Worm (Caenorhabditis elegans): ENCODE measurements around the gene str-94.

The str-94 gene

DNA sequence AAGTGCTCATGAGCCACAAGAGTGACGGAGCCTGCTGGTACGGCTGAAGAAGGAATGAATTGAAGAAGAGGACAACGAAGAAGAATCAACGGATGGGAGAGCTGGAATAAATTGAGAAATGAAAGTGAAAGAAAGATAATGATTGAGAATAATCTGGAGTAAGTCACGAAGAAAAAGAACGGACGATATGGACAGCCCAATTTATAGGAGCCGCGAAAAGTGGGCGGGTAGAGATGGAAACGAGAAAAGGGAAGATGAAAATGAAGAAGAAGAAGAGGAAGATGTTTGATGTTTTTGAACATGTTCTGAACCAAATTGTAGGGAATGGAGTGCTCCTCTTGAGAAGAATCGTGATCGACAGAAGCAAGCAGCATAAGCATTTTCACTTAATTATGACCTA, 17.3 kb upstream of the str-94 start, which contains the start of gene slc-17.7:
TSS of gene slc-17.7 (minus strand) at position 101 of the 400 bp plus-strand sequence.
- TF ChIP-seq him-1 (tag; optimal IDR thresholded peaks at IDR 0.05): no peak
- no peak for TF ChIP-seq dao-5 (tag; optimal IDR thresholded peaks at IDR 0.05)
- TF ChIP-seq W03F9.2 (tag; optimal IDR thresholded peaks at IDR 0.05): no peak

DNA sequence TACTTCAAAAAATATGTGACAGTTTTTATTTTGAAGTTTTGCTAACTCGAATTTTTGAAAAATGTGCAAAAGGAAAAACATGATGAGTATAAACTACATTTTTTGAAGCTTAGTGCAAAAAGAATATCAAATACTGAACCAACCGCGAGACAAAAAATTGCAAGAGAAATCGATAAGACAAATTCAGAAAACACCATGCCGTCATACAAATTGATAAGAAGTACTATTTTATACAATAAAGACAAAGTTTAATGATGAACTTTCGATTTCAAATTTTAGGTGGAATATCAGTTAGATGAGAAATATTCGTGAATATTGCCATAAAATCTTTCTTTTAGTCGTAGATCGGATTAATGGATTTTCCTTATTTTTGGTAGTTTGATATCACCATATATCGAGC, 13.6 kb upstream of the str-94 start:
- TF ChIP-seq W03F9.2 (tag; optimal IDR thresholded peaks at IDR 0.05): no peak
- TF ChIP-seq him-1 (tag; optimal IDR thresholded peaks at IDR 0.05): no peak
- no peak for TF ChIP-seq dao-5 (tag; optimal IDR thresholded peaks at IDR 0.05)

DNA sequence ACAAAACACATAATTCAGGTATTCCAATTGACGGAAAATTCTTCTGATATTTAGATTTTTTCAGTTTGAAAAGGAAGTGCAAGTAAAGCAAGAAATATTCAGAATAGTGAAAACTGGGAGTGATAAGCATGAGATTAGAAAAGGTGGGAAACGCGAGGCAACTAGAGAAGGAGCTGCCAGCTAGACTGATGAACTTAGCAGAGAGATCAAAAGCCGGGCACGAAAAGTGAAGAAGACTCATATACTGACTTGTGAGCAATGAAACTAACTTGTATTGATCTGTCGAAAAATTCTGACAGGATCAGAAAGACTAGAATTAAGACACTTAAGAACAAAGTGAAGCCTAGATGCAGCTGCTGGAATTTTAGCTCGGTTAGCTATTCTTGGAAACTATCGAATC, 12.4 kb upstream of the str-94 start, which contains the start of gene nhr-36:
TSS of gene nhr-36 (minus strand) at position 101 of the 400 bp plus-strand sequence.
- TF ChIP-seq dao-5 (tag; optimal IDR thresholded peaks at IDR 0.05): no peak
- no peak for TF ChIP-seq W03F9.2 (tag; optimal IDR thresholded peaks at IDR 0.05)
- TF ChIP-seq him-1 (tag; optimal IDR thresholded peaks at IDR 0.05): no peak

DNA sequence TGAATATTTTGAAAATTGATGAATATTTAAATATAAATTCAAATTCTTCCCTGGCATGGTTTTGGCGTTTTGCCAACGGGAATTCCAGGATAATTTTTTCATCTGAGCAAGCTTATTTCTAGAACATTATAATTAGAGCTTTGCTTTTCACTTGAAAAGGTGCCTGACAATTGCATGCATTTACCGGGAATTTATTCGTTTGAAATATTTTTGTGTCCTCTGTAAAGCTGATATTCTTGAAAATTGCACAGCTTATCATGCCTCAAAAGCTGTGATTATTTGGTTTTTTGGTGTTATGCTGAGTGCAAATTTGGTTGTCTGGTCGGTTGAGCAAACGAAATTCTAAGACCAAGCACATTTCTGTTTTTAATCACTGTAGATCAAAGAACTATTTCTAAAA, 11.3 kb upstream of the str-94 start:
- no peak for TF ChIP-seq W03F9.2 (tag; optimal IDR thresholded peaks at IDR 0.05)
- no peak for TF ChIP-seq dao-5 (tag; optimal IDR thresholded peaks at IDR 0.05)
- no peak for TF ChIP-seq him-1 (tag; optimal IDR thresholded peaks at IDR 0.05)

DNA sequence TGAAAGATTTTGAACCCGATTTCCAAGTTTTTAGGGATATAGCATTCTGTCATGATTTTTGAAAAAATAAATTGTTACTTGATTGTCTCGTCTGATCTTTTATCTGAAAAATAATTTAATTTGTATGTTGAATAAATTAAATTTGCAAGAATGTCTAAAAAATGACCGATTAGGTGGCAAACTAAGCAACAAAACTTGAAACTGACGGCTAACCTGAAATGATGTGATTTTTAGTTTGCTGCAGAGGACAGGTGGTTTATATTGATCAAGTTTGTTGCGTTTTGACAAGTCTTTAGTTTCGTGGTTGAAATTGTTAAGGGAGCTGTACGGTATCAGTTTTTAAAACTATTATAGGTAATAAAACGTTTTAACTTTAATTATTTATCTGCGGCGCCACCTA, 8.4 kb upstream of the str-94 start, which contains the start of gene F07C3.16:
TSS of gene F07C3.16 (minus strand) at position 101 of the 400 bp plus-strand sequence.
- TF ChIP-seq W03F9.2 (tag; optimal IDR thresholded peaks at IDR 0.05) (no peak), him-1 (tag; optimal IDR thresholded peaks at IDR 0.05) (no peak), dao-5 (tag; optimal IDR thresholded peaks at IDR 0.05) (no peak)

DNA sequence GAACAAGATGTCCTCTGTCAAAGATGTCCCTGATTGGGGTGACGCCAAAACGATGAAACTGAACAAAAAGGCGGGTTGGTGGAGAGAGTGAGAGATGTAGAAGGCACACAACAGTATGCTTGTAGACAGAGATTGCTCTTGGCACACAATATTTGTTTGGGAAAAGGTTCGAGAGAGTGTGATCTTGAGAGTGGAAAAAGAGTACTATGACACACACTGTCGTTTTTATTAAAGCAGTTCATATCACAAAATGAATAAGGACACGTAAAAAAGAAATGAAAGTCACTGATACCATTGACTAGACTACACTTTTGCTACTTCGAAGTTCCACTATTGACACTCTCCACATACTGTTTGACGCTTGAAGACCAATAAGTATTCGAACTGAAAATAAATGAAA, 6.4 kb upstream of the str-94 start:
- TF ChIP-seq dao-5 (tag; optimal IDR thresholded peaks at IDR 0.05) (no peak), him-1 (tag; optimal IDR thresholded peaks at IDR 0.05) (no peak), W03F9.2 (tag; optimal IDR thresholded peaks at IDR 0.05) (no peak)

DNA sequence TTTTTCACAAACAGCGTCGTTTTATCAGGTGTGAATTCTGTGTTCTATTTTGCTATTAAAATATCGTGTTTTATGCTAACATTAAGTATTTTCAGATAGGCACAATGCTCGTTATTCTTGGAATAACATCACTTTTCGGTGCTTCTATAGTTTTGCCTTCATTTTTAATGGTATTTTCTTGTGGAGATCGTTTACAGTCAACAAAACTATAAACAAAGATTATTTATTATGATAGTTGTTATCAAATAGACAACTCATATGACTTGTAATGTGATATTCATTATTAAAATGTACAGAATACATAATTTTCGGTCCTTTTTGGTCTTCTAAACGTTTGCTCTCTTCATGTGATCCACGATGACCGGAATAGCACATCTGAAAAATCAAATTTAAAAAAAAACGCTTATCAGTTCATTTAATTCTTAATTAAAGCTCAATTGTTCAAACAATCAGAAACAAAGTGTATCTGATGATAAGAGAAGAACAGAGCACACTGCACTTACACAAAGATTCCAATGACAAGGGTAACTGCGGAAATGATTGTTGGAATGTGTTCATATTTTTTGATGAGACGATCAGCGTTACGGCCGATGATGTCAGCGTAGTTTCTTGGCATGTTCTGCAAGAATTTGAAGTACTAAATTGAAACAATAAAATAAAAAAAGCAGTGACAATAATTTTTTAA, 5.0 kb upstream of the str-94 start, which contains the start of gene F07C3.9:
TSS of gene F07C3.9 (minus strand) at position 635 of the 685 bp plus-strand sequence.
- TF ChIP-seq him-1 (tag; optimal IDR thresholded peaks at IDR 0.05): no peak
- no peak for TF ChIP-seq W03F9.2 (tag; optimal IDR thresholded peaks at IDR 0.05)
- TF ChIP-seq dao-5 (tag; optimal IDR thresholded peaks at IDR 0.05): no peak

DNA sequence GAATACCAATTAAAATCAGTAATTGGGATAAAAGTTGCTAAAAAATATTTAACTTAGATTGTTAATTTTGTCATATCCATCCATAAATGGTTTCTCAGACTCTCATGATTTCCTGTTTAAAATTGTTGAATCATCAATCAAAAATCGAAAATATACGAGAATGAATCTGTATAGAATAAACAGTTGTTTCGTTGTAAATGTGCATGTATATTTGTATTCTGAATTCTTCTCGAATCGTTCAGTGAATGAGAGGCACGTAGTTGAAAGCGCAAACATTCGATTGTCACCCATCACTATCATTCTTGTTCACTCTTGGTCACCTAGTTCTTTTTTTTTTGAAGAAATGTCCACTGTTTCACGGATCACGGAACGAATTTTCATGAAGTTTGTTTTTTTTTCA, 826 bp upstream of the str-94 start, which contains the start of gene ptd-2:
TSS of gene ptd-2 (plus strand) at position 301 of the 400 bp plus-strand sequence.
- TF ChIP-seq dao-5 (tag; optimal IDR thresholded peaks at IDR 0.05) (no peak), W03F9.2 (tag; optimal IDR thresholded peaks at IDR 0.05) (no peak), him-1 (tag; optimal IDR thresholded peaks at IDR 0.05) (no peak)

DNA sequence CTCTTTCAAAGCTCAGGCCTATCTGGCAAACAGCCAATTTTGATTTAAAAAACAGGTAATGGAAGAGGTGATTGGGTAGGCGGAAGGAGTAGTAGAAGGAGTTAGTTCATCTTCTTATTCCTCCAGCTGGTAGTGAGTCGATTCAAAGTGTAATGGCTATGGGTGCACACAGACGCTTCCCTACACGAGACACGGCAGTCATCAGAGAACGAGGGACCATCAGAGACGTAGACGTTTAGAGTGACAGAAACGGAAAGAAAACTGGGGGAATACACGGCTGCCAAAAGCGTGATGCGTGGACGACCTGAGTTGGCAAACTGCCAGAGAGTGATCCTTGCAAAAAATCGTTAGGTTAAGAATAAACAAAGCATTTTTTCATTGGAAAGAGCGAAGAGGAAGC, 1.7 kb downstream of the str-94 start:
- no peak for TF ChIP-seq dao-5 (tag; optimal IDR thresholded peaks at IDR 0.05)
- TF ChIP-seq W03F9.2 (tag; optimal IDR thresholded peaks at IDR 0.05): no peak
- no peak for TF ChIP-seq him-1 (tag; optimal IDR thresholded peaks at IDR 0.05)

DNA sequence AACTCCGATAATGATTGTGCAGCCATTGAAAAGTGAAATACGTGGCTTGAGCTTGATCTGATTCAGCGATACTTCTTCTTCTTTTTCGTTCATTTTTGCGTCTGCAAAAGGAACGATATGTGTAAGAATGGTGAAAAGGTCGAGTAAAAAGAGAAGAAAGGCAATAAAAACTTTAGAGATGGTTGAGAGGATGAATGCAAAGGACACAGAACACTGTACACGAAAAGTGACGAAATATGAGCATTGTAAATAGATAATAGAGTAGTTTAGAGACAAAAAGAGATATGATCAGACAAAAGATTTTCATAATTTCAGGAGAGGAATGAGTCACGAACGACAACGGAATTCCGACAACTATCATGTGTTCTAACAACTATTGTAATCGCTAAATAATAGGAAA, 2.8 kb downstream of the str-94 start, which contains the start of gene aat-2:
TSS of gene aat-2 (minus strand) at position 101 of the 400 bp plus-strand sequence.
- TF ChIP-seq him-1 (tag; optimal IDR thresholded peaks at IDR 0.05) (no peak), W03F9.2 (tag; optimal IDR thresholded peaks at IDR 0.05) (no peak), dao-5 (tag; optimal IDR thresholded peaks at IDR 0.05) (no peak)

DNA sequence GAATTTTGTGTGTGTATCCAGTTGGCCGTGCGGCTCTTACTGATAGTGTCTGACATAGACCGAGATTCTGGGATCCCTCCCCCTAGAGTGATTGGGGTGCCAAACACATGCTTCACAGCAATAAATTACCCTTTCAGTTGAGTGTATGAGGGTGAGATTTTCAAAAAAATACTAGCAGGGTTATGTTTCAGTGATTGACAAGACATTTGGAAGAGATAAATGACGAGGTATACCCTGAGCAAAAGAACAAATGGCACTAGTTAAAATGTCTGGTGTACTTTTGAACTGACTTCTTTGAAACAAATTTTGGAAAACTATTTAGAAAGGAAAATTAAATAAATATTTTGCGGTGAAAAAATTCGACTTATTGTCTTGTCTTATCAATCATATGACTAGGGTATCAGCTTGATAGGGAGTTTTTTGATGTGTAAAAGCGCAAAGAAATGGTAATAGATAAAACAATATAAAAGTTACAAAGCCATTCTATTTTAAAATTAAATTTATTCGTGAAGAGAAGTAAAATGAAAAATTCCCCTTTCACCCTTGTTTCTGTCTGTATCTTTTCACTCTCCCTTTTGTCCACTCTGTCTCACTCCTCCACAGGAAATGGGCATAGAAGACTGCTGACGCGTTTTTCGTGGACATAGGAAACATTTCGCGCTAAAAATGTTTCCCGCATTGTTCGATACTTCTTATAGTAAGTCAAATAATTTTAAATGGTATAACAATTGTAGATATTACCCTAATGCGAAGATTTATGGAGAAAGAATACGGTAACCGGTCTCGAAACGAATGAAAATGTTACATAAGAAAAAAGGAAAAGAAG, 5.7 kb downstream of the str-94 start, which contains the start of gene glo-4:
TSS of gene glo-4 (minus strand) at position 51 of the 826 bp plus-strand sequence.
- TF ChIP-seq W03F9.2 (tag; optimal IDR thresholded peaks at IDR 0.05) (peak; percentile 13), dao-5 (tag; optimal IDR thresholded peaks at IDR 0.05) (no peak)

DNA sequence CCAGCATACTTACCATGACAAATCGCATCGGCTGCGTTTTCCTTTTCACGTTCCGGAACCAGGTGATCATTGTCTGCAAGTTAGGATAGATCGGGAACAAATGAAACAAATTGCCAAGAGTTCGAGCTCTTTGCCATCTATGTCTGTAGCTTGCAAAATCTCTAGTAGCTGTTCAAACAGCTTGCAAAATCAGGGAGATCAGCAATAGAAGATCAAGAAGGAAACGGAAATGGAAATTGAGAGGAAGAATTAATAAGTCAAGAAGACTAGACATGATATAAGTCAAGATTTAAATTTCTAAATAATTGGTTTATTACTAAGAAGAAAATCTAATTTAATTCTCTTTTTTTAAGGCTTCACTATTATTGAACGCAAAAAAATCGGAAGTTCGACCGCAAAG, 16.8 kb downstream of the str-94 start, which contains the start of gene F07C3.3:
TSS of gene F07C3.3 (minus strand) at position 101 of the 400 bp plus-strand sequence.
- TF ChIP-seq W03F9.2 (tag; optimal IDR thresholded peaks at IDR 0.05): no peak
- TF ChIP-seq dao-5 (tag; optimal IDR thresholded peaks at IDR 0.05): no peak
- TF ChIP-seq him-1 (tag; optimal IDR thresholded peaks at IDR 0.05): no peak

DNA sequence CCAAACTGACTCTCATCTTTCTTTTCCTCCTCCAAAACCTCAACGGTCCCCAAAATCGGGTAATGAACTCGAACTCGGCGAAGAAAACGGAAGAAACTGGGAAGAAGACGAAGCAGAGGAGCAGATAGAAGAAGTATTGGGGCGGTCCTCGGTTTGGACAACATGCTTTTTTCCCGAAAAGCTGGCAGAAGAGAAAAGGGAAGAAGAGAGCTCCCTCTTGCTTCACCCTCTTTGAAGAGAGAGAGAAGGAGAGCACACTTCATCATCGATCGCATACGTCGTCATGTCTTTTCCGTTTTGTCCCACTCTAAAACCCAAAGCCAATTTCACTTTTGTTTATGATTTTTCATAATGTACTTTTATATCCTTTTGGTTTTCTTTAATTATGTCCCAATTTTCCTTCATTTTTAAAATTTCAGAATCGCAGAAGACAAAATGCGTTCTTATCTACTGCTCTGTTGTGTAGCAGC, 23.4 kb downstream of the str-94 start, which contains the start of gene F07C3.2:
TSS of gene F07C3.2 (plus strand) at position 420 of the 470 bp plus-strand sequence.
- TF ChIP-seq him-1 (tag; optimal IDR thresholded peaks at IDR 0.05) (peak; percentile 23), dao-5 (tag; optimal IDR thresholded peaks at IDR 0.05) (no peak), W03F9.2 (tag; optimal IDR thresholded peaks at IDR 0.05) (no peak)
